Fruit fly (Drosophila melanogaster) whole organism, embryonic: ENCODE measurements around the gene Cat.

ENCODE experiments used
- ATbp ChIP-seq: fragments of 200-800 bp; sonication (Bioruptor generic); optimal IDR thresholded peaks from 2 replicates; lab custom pipeline; 2017; ENCODE audit warnings: missing biosample characterization, mild to moderate bottlenecking, missing genetic modification characterization, missing genetic modification reagents
- BtbVII ChIP-seq: fragments of 200-800 bp; sonication (Bioruptor generic); optimal IDR thresholded peaks from 3 replicates; lab custom pipeline; 2017; ENCODE audit warnings: missing biosample characterization, mild to moderate bottlenecking, missing genetic modification characterization
- CG10147 ChIP-seq: fragments of 200-800 bp; sonication (Bioruptor generic); optimal IDR thresholded peaks from 2 replicates; lab custom pipeline; 2019; ENCODE audit warnings: missing biosample characterization, mild to moderate bottlenecking, missing genetic modification characterization, moderate library complexity
- CG10267 ChIP-seq: fragments of 200-800 bp; sonication (Bioruptor generic); optimal IDR thresholded peaks from 2 replicates; lab custom pipeline; 2018; ENCODE audit warnings: missing biosample characterization, mild to moderate bottlenecking, missing genetic modification characterization, moderate library complexity
- CG14965 ChIP-seq: fragments of 200-800 bp; sonication (Bioruptor generic); optimal IDR thresholded peaks from 2 replicates; lab custom pipeline; 2016; ENCODE audit warnings: missing biosample characterization, missing genetic modification characterization, borderline replicate concordance
- CG17568 ChIP-seq: fragments of 200-800 bp; sonication (Bioruptor generic); optimal IDR thresholded peaks from 2 replicates; lab custom pipeline; 2018; ENCODE audit warnings: missing biosample characterization, mild to moderate bottlenecking, missing genetic modification characterization, moderate library complexity
- CG2199 ChIP-seq: fragments of 200-800 bp; sonication (Bioruptor generic); IDR thresholded peaks from 3 replicates; pipeline ENCODE4 v1.3.6; 2022; ENCODE audit warnings: missing biosample characterization, missing genetic modification characterization
- CG3838 ChIP-seq: fragments of 200-800 bp; sonication (Bioruptor generic); optimal IDR thresholded peaks from 3 replicates; lab custom pipeline; 2016; ENCODE audit warnings: missing biosample characterization, missing genetic modification characterization
- CG4282 ChIP-seq: fragments of 200-800 bp; sonication (Bioruptor generic); optimal IDR thresholded peaks from 2 replicates; lab custom pipeline; 2016; ENCODE audit warnings: missing biosample characterization, missing genetic modification characterization
- CG4328 ChIP-seq: fragments of 200-800 bp; sonication (Bioruptor generic); optimal IDR thresholded peaks from 3 replicates; lab custom pipeline; 2017; ENCODE audit warnings: missing biosample characterization, missing genetic modification reagents, missing genetic modification characterization
- CG5245 ChIP-seq: fragments of 200-800 bp; sonication (Bioruptor generic); optimal IDR thresholded peaks from 3 replicates; lab custom pipeline; 2016; ENCODE audit warnings: missing biosample characterization, missing genetic modification characterization
- CG6175 ChIP-seq: fragments of 200-800 bp; sonication (Bioruptor generic); IDR thresholded peaks from 3 replicates; pipeline ENCODE4 v1.3.6; 2022; ENCODE audit warnings: missing biosample characterization, missing genetic modification characterization
- CG6791 ChIP-seq: fragments of 200-800 bp; sonication (Bioruptor generic); IDR thresholded peaks from 3 replicates; pipeline ENCODE4 v1.3.6; 2022; ENCODE audit warnings: missing biosample characterization, missing genetic modification characterization; ENCODE audit not compliant: partially characterized antibody
- CG7987 ChIP-seq: fragments of 200-800 bp; sonication (Bioruptor generic); optimal IDR thresholded peaks from 2 replicates; lab custom pipeline; 2018; ENCODE audit warnings: missing biosample characterization, mild to moderate bottlenecking, missing genetic modification characterization, moderate library complexity
- CG9215 ChIP-seq: fragments of 200-800 bp; sonication (Bioruptor generic); IDR thresholded peaks from 2 replicates; pipeline ENCODE4 v1.3.6; 2022; ENCODE audit warnings: missing biosample characterization, missing genetic modification characterization
- CG9876 ChIP-seq: fragments of 200-800 bp; sonication (Bioruptor generic); optimal IDR thresholded peaks from 2 replicates; lab custom pipeline; 2016; ENCODE audit warnings: missing biosample characterization, missing genetic modification characterization
- D19A ChIP-seq: fragments of 200-800 bp; optimal IDR thresholded peaks from 3 replicates; lab custom pipeline; 2019; ENCODE audit warnings: missing biosample characterization, mild to moderate bottlenecking, missing genetic modification characterization, moderate library complexity
- Dad ChIP-seq: fragments of 200-800 bp; sonication (Bioruptor generic); optimal IDR thresholded peaks from 3 replicates; lab custom pipeline; 2016; ENCODE audit warnings: missing biosample characterization, missing genetic modification characterization
- Dll ChIP-seq: fragments of 200-800 bp; sonication (Bioruptor generic); IDR thresholded peaks from 4 replicates; pipeline ENCODE4 v1.3.6; 2022; ENCODE audit warnings: missing biosample characterization, missing genetic modification characterization; ENCODE audit not compliant: partially characterized antibody
- Elba2 ChIP-seq: fragments of 200-800 bp; sonication (Bioruptor generic); optimal IDR thresholded peaks from 3 replicates; lab custom pipeline; 2016; ENCODE audit warnings: missing biosample characterization, missing genetic modification characterization
- Fer2 ChIP-seq: fragments of 200-800 bp; sonication (Bioruptor generic); optimal IDR thresholded peaks from 2 replicates; lab custom pipeline; 2018; ENCODE audit warnings: missing biosample characterization, mild to moderate bottlenecking, missing genetic modification characterization, moderate library complexity
- Gug ChIP-seq: fragments of 200-800 bp; sonication (Bioruptor generic); IDR thresholded peaks from 4 replicates; pipeline ENCODE4 v1.3.6; 2022; ENCODE audit warnings: missing biosample characterization, missing genetic modification characterization
- H15 ChIP-seq: fragments of 200-800 bp; sonication (Bioruptor generic); IDR thresholded peaks from 3 replicates; pipeline ENCODE4 v1.3.6; 2022; ENCODE audit warnings: missing biosample characterization, missing genetic modification characterization
- HLH54F ChIP-seq: fragments of 200-800 bp; sonication (Bioruptor generic); optimal IDR thresholded peaks from 3 replicates; lab custom pipeline; 2016; ENCODE audit warnings: missing biosample characterization, missing genetic modification characterization
- Hand ChIP-seq: fragments of 200-800 bp; sonication (Bioruptor generic); optimal IDR thresholded peaks from 2 replicates; lab custom pipeline; 2017; ENCODE audit warnings: mild to moderate bottlenecking, missing biosample characterization, missing genetic modification reagents, missing genetic modification characterization
- Hr51 ChIP-seq, 2 experiments: fragments of 200-800 bp; sonication (Bioruptor generic); optimal IDR thresholded peaks; 2 replicates in 1 of 2; 3 replicates in 1 of 2; lab custom pipeline; 2016 to 2018; ENCODE audit warnings: missing biosample characterization in 2 of 2, missing genetic modification characterization in 2 of 2, mild to moderate bottlenecking in 1 of 2, moderate library complexity in 1 of 2
- Taf1 ChIP-seq: fragments of 200-800 bp; sonication (Bioruptor generic); IDR thresholded peaks from 2 replicates; pipeline ENCODE4 v1.3.6; 2022; ENCODE audit warnings: missing biosample characterization, missing genetic modification characterization
- Vsx1 ChIP-seq: fragments of 200-800 bp; sonication (Bioruptor generic); optimal IDR thresholded peaks from 2 replicates; lab custom pipeline; 2017; ENCODE audit warnings: missing biosample characterization, mild to moderate bottlenecking, missing genetic modification characterization, missing genetic modification reagents
- ab ChIP-seq: fragments of 200-800 bp; sonication (Bioruptor generic); optimal IDR thresholded peaks from 2 replicates; lab custom pipeline; 2016; ENCODE audit warnings: missing biosample characterization, missing genetic modification characterization
- ap ChIP-seq: fragments of 200-800 bp; sonication (Bioruptor generic); IDR thresholded peaks from 2 replicates; pipeline ENCODE4 v1.3.6; 2022; ENCODE audit warnings: missing biosample characterization, missing genetic modification characterization
- crc ChIP-seq: fragments of 200-800 bp; sonication (Bioruptor generic); optimal IDR thresholded peaks from 2 replicates; lab custom pipeline; 2016; ENCODE audit warnings: missing biosample characterization, missing genetic modification characterization
- dati ChIP-seq: fragments of 200-800 bp; sonication (Bioruptor generic); IDR thresholded peaks from 2 replicates; pipeline ENCODE4 v1.3.6; 2022; ENCODE audit warnings: missing biosample characterization, missing genetic modification characterization
- ems ChIP-seq: fragments of 200-800 bp; sonication (Bioruptor generic); optimal IDR thresholded peaks from 3 replicates; lab custom pipeline; 2016; ENCODE audit warnings: missing biosample characterization, missing genetic modification characterization
- esg ChIP-seq: fragments of 200-800 bp; sonication (Bioruptor generic); conservative IDR thresholded peaks from 2 replicates; pipeline ENCODE4 v1.3.6; 2022; ENCODE audit warnings: missing biosample characterization, missing genetic modification characterization
- fd64A ChIP-seq: fragments of 200-800 bp; sonication (Bioruptor generic); optimal IDR thresholded peaks from 3 replicates; lab custom pipeline; 2018; ENCODE audit warnings: missing biosample characterization, mild to moderate bottlenecking, missing genetic modification characterization
- gcm2 ChIP-seq: fragments of 200-800 bp; sonication (Bioruptor generic); optimal IDR thresholded peaks from 2 replicates; lab custom pipeline; 2016; ENCODE audit warnings: missing biosample characterization, missing genetic modification characterization
- grau ChIP-seq: fragments of 200-800 bp; optimal IDR thresholded peaks from 3 replicates; lab custom pipeline; 2019; ENCODE audit warnings: missing biosample characterization, mild to moderate bottlenecking, missing genetic modification characterization, moderate library complexity
- hbn ChIP-seq: fragments of 200-800 bp; sonication (Bioruptor generic); IDR thresholded peaks from 2 replicates; pipeline ENCODE4 v1.3.6; 2022; ENCODE audit warnings: missing biosample characterization, missing genetic modification characterization; ENCODE audit not compliant: partially characterized antibody
- hth ChIP-seq: fragments of >200 bp; optimal IDR thresholded peaks from 2 replicates; lab custom pipeline; 2017; ENCODE audit warnings: inconsistent platforms
- lmd ChIP-seq: fragments of 200-800 bp; sonication (Bioruptor generic); IDR thresholded peaks from 2 replicates; pipeline ENCODE4 v1.3.6; 2022; ENCODE audit warnings: missing biosample characterization, missing genetic modification characterization
- otp ChIP-seq: fragments of 200-800 bp; sonication (Bioruptor generic); IDR thresholded peaks from 3 replicates; pipeline ENCODE4, ENCODE4 v1.3.6; 2022; ENCODE audit warnings: missing biosample characterization, missing genetic modification characterization
- pfk ChIP-seq: fragments of 200-800 bp; sonication (Bioruptor generic); optimal IDR thresholded peaks from 2 replicates; lab custom pipeline; 2018; ENCODE audit warnings: missing biosample characterization, mild to moderate bottlenecking, missing genetic modification characterization, moderate library complexity
- schlank ChIP-seq: fragments of 200-800 bp; sonication (Bioruptor generic); optimal IDR thresholded peaks from 2 replicates; lab custom pipeline; 2018; ENCODE audit warnings: missing biosample characterization, mild to moderate bottlenecking, missing genetic modification characterization
- sd ChIP-seq: fragments of 200-800 bp; sonication (Bioruptor generic); optimal IDR thresholded peaks from 3 replicates; lab custom pipeline; 2018; ENCODE audit warnings: missing biosample characterization, mild to moderate bottlenecking, missing genetic modification characterization, moderate library complexity
- sens-2 ChIP-seq: fragments of 200-800 bp; sonication (Bioruptor generic); IDR thresholded peaks from 2 replicates; pipeline ENCODE4 v1.3.6; 2022; ENCODE audit warnings: missing biosample characterization, missing genetic modification characterization
- sim ChIP-seq: fragments of 200-800 bp; sonication (Bioruptor generic); IDR thresholded peaks from 2 replicates; pipeline ENCODE4 v1.3.6; 2022; ENCODE audit warnings: missing biosample characterization, missing genetic modification characterization
- sisA ChIP-seq: fragments of 200-800 bp; sonication (Bioruptor generic); IDR thresholded peaks from 2 replicates; pipeline ENCODE4 v1.3.6; 2022; ENCODE audit warnings: missing biosample characterization, missing genetic modification characterization
- tin ChIP-seq: fragments of 200-800 bp; sonication (Bioruptor generic); optimal IDR thresholded peaks from 3 replicates; lab custom pipeline; 2016; ENCODE audit warnings: missing biosample characterization, missing genetic modification characterization
- vvl ChIP-seq: fragments of 200-800 bp; sonication (Bioruptor generic); IDR thresholded peaks from 2 replicates; pipeline ENCODE4 v1.3.6; 2022; ENCODE audit warnings: missing biosample characterization, missing genetic modification characterization
- zfh2 ChIP-seq: fragments of 200-800 bp; sonication (Bioruptor generic); optimal IDR thresholded peaks from 2 replicates; lab custom pipeline; 2016; ENCODE audit warnings: missing biosample characterization, missing genetic modification characterization

The Cat gene

DNA sequence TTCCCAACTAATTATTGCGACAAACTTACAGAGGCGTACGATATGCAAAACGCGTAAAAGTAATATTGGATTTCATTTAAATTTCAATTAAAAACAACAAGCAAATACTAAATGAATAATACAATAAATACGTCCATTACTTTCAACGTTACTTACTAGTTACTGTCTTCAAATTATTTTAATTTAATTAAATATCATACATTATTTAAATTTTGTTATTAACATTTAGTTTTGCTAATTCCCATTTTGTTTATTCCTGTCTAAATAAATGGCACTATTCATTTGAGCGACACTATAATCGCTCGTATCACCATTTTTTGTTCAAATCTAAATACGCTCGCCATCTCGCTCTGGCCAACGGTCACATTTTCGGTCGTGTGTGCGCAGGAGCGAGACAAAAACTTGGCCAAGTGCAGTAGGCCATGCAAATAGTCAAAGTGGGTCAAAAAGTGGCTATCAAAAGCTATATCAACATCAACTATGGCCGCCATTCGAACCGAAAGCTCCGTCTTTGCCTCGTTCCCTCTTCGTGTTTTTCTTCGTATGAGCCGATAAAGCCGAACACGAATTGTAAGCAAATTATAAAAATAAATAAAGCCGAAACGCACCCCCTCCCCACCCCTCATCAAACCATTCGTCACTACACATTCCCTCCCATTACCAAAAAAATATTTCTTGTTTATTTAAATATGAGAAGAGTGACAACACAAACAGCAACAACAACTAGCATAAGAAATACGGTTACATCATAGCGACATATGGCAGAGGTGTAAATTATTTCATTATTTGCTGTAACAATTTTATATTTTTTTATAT lies 33.0 kb upstream of the Cat start (continued):
- TF ChIP-seq sens-2: no peak
- peak; percentile 20 for TF ChIP-seq Fer2 (tag; lab: Kevin White, UChicago)
- peak; percentile 79 for TF ChIP-seq CG4328 (GFP tag; lab: Kevin White, UChicago)
- TF ChIP-seq otp (GFP tag; lab: Robert Waterston, UW): peak; percentile 85
- TF ChIP-seq hbn (GFP tag; lab: Robert Waterston, UW): no peak
- no peak for TF ChIP-seq dati (GFP tag; lab: Robert Waterston, UW)
- no peak for TF ChIP-seq CG4282 (GFP tag; lab: Kevin White, UChicago)
- peak in 1 of 2 experiments; percentile 84 for TF ChIP-seq Hr51 (GFP tag; optimal IDR thresholded peaks at IDR 0.05; lab: Kevin White, UChicago)
- no peak; the same call in 1 of the 2 replicates for TF ChIP-seq lmd (GFP tag; lab: Robert Waterston, UW)
- TF ChIP-seq CG10147 (GFP tag; lab: Kevin White, UChicago): peak; percentile 57
- peak; percentile 74 for TF ChIP-seq fd64A (GFP tag; lab: Kevin White, UChicago)
- TF ChIP-seq CG9215 (GFP tag; lab: Robert Waterston, UW): no peak
- TF ChIP-seq Elba2 (GFP tag; lab: Kevin White, UChicago): no peak
- TF ChIP-seq H15: peak; percentile 40; the same call in 1 of the 3 replicates
- TF ChIP-seq CG5245 (GFP tag; lab: Kevin White, UChicago): no peak
- peak; percentile 13 for TF ChIP-seq ems
- TF ChIP-seq tin (GFP tag; lab: Kevin White, UChicago): no peak
- no peak for TF ChIP-seq CG2199 (GFP tag; lab: Robert Waterston, UW)
- TF ChIP-seq CG6175 (GFP tag; lab: Robert Waterston, UW): 0 out of 3 replicates have a peak, but pooled peaks have one; percentile 45
- TF ChIP-seq HLH54F: peak; percentile 1
- peak; percentile 57 for TF ChIP-seq schlank (tag; lab: Kevin White, UChicago)
- TF ChIP-seq Dll (GFP tag; lab: Robert Waterston, UW): no peak
- TF ChIP-seq CG3838 (GFP tag; lab: Kevin White, UChicago): peak; percentile 53
- TF ChIP-seq D19A (tag; lab: Kevin White, UChicago): no peak
- peak; percentile 10 for TF ChIP-seq zfh2
- no peak for TF ChIP-seq sim (GFP tag; lab: Robert Waterston, UW)
- no peak for TF ChIP-seq gcm2 (GFP tag; lab: Kevin White, UChicago)
- no peak for TF ChIP-seq ap (GFP tag; lab: Robert Waterston, UW)
- TF ChIP-seq CG17568: peak; percentile 62
- TF ChIP-seq vvl (GFP tag; lab: Robert Waterston, UW): peak; percentile 80
- TF ChIP-seq Taf1 (GFP tag; lab: Robert Waterston, UW): no peak
- TF ChIP-seq grau (tag; lab: Kevin White, UChicago): peak; percentile 17
- peak; percentile 41 for TF ChIP-seq Dad (GFP tag; lab: Kevin White, UChicago)
- no peak for TF ChIP-seq esg
- TF ChIP-seq CG9876: no peak
- no peak for TF ChIP-seq ab (GFP tag; lab: Kevin White, UChicago)
- no peak for TF ChIP-seq hth
- TF ChIP-seq BtbVII (GFP tag; lab: Kevin White, UChicago): peak; percentile 70
- peak; percentile 33 for TF ChIP-seq Hand (GFP tag; lab: Kevin White, UChicago)
- TF ChIP-seq pfk: peak; percentile 51
- peak; percentile 98 for TF ChIP-seq sd (tag; lab: Kevin White, UChicago)
- TF ChIP-seq ATbp: peak; percentile 77
- TF ChIP-seq sisA (GFP tag; lab: Robert Waterston, UW): no peak
- peak; percentile 75 for TF ChIP-seq CG7987 (GFP tag; lab: Kevin White, UChicago)
- TF ChIP-seq CG14965 (GFP tag; lab: Kevin White, UChicago): no peak
- TF ChIP-seq crc: no peak
- no peak; the same call in 3 of the 4 replicates for TF ChIP-seq Gug (GFP tag; lab: Robert Waterston, UW)
- no peak for TF ChIP-seq CG6791 (GFP tag; lab: Robert Waterston, UW)
- peak; percentile 41 for TF ChIP-seq Vsx1 (GFP tag; lab: Kevin White, UChicago)
- TF ChIP-seq CG10267 (tag; lab: Kevin White, UChicago): no peak
